Fruit fly (Drosophila melanogaster) whole organism, embryonic: ENCODE data around the gene nmo.

Experiments
- Awh ChIP-seq: fragments of 200-800 bp; sonication (Bioruptor generic); IDR thresholded peaks from 2 replicates; pipeline ENCODE4, ENCODE4 v1.3.6; 2022; ENCODE audit warnings: missing biosample characterization, missing genetic modification characterization
- CG10654 ChIP-seq: fragments of 200-800 bp; sonication (Bioruptor generic); optimal IDR thresholded peaks from 2 replicates; lab custom pipeline; 2016; ENCODE audit warnings: missing biosample characterization, missing genetic modification characterization
- CG11696 ChIP-seq: fragments of 200-800 bp; sonication (Bioruptor generic); IDR thresholded peaks from 2 replicates; pipeline ENCODE4 v1.3.6; 2022; ENCODE audit warnings: missing biosample characterization, missing genetic modification characterization
- CG1233 ChIP-seq: fragments of 200-800 bp; sonication (Bioruptor generic); optimal IDR thresholded peaks from 4 replicates; lab custom pipeline; 2018; ENCODE audit warnings: missing biosample characterization, mild to moderate bottlenecking, missing genetic modification characterization
- CG14014 ChIP-seq: fragments of 200-800 bp; sonication (Bioruptor generic); IDR thresholded peaks from 2 replicates; pipeline ENCODE4 v1.3.6; 2022; ENCODE audit warnings: missing biosample characterization, missing genetic modification characterization
- CG14965 ChIP-seq: fragments of 200-800 bp; sonication (Bioruptor generic); optimal IDR thresholded peaks from 2 replicates; lab custom pipeline; 2016; ENCODE audit warnings: missing biosample characterization, missing genetic modification characterization, borderline replicate concordance
- CG15073 ChIP-seq: fragments of 200-800 bp; sonication (Bioruptor generic); optimal IDR thresholded peaks from 2 replicates; lab custom pipeline; 2016; ENCODE audit warnings: missing biosample characterization, missing genetic modification characterization
- CG15601 ChIP-seq: fragments of 200-800 bp; sonication (Bioruptor generic); optimal IDR thresholded peaks from 3 replicates; lab custom pipeline; 2019; ENCODE audit warnings: missing biosample characterization, mild to moderate bottlenecking, missing genetic modification characterization, moderate library complexity
- CG1832 ChIP-seq: fragments of 200-800 bp; sonication (Bioruptor generic); optimal IDR thresholded peaks from 2 replicates; lab custom pipeline; 2017; ENCODE audit warnings: missing biosample characterization, mild to moderate bottlenecking, missing genetic modification characterization, inconsistent platforms
- CG2875 ChIP-seq: fragments of 200-800 bp; sonication (Bioruptor generic); optimal IDR thresholded peaks from 2 replicates; lab custom pipeline; 2017; ENCODE audit warnings: missing biosample characterization, mild to moderate bottlenecking, missing genetic modification characterization, missing genetic modification reagents
- CG2889 ChIP-seq: fragments of 200-800 bp; sonication (Bioruptor generic); IDR thresholded peaks from 3 replicates; pipeline ENCODE4 v1.3.6; 2022; ENCODE audit warnings: missing biosample characterization, missing genetic modification characterization
- CG30403 ChIP-seq: fragments of 200-800 bp; sonication (Bioruptor generic); optimal IDR thresholded peaks from 3 replicates; lab custom pipeline; 2016; ENCODE audit warnings: missing biosample characterization, missing genetic modification characterization
- CG3065 ChIP-seq: fragments of 200-800 bp; sonication (Bioruptor generic); optimal IDR thresholded peaks from 2 replicates; lab custom pipeline; 2016; ENCODE audit warnings: missing biosample characterization, missing genetic modification characterization
- CG34376 ChIP-seq: fragments of 200-800 bp; sonication (Bioruptor generic); optimal IDR thresholded peaks from 2 replicates; lab custom pipeline; 2018; ENCODE audit warnings: missing biosample characterization, mild to moderate bottlenecking, missing genetic modification characterization
- CG4707 ChIP-seq: fragments of 200-800 bp; sonication (Bioruptor generic); optimal IDR thresholded peaks from 2 replicates; lab custom pipeline; 2018; ENCODE audit warnings: missing biosample characterization, mild to moderate bottlenecking, missing genetic modification characterization, moderate library complexity
- CG5953 ChIP-seq: fragments of 200-800 bp; sonication (Bioruptor generic); IDR thresholded peaks from 2 replicates; pipeline ENCODE4 v1.3.6; 2022; ENCODE audit warnings: missing biosample characterization, missing genetic modification characterization
- CG7839 ChIP-seq: fragments of 200-800 bp; sonication (Bioruptor generic); optimal IDR thresholded peaks from 3 replicates; lab custom pipeline; 2018; ENCODE audit warnings: missing biosample characterization, mild to moderate bottlenecking, missing genetic modification characterization, moderate library complexity
- CG7928 ChIP-seq: fragments of 200-800 bp; sonication (Bioruptor generic); optimal IDR thresholded peaks from 2 replicates; lab custom pipeline; 2017; ENCODE audit warnings: missing biosample characterization, mild to moderate bottlenecking, missing genetic modification characterization
- CG8388 ChIP-seq: fragments of 200-800 bp; sonication (Bioruptor generic); optimal IDR thresholded peaks from 2 replicates; lab custom pipeline; 2019; ENCODE audit warnings: missing biosample characterization, mild to moderate bottlenecking, missing genetic modification characterization, moderate library complexity
- CTCF ChIP-seq: fragments of 200-800 bp; sonication (Bioruptor generic); optimal IDR thresholded peaks from 2 replicates; lab custom pipeline; 2017; ENCODE audit warnings: missing biosample characterization, mild to moderate bottlenecking, missing genetic modification characterization, moderate library complexity
- Deaf1 ChIP-seq: fragments of 200-800 bp; optimal IDR thresholded peaks from 3 replicates; lab custom pipeline; 2019; ENCODE audit warnings: missing biosample characterization, mild to moderate bottlenecking, missing genetic modification characterization, moderate library complexity
- Dp ChIP-seq: fragments of 200-800 bp; sonication (Bioruptor generic); optimal IDR thresholded peaks from 2 replicates; lab custom pipeline; 2018; ENCODE audit warnings: missing biosample characterization, mild to moderate bottlenecking, missing genetic modification characterization, moderate library complexity
- H2.0 ChIP-seq: fragments of 200-800 bp; sonication (Bioruptor generic); IDR thresholded peaks from 2 replicates; pipeline ENCODE4 v1.3.6; 2022; ENCODE audit warnings: missing biosample characterization, missing genetic modification characterization
- HLHmδ ChIP-seq: fragments of 200-800 bp; sonication (Bioruptor generic); optimal IDR thresholded peaks from 2 replicates; lab custom pipeline; 2018; ENCODE audit warnings: missing biosample characterization, mild to moderate bottlenecking, missing genetic modification characterization, moderate library complexity
- Hsf ChIP-seq: fragments of 200-800 bp; sonication (Bioruptor generic); optimal IDR thresholded peaks from 3 replicates; lab custom pipeline; 2016; ENCODE audit warnings: missing biosample characterization, missing genetic modification characterization
- Nf-YC ChIP-seq: fragments of 200-800 bp; optimal IDR thresholded peaks from 3 replicates; lab custom pipeline; 2019; ENCODE audit warnings: missing biosample characterization, mild to moderate bottlenecking, missing genetic modification characterization, moderate library complexity
- Sox102F ChIP-seq: fragments of 200-800 bp; sonication (Bioruptor generic); optimal IDR thresholded peaks from 2 replicates; lab custom pipeline; 2018; ENCODE audit warnings: missing biosample characterization, mild to moderate bottlenecking, missing genetic modification characterization, moderate library complexity
- Stat92E ChIP-seq, 3 experiments: fragments of >200 bp in 2 of 3; fragments of 200-800 bp in 1 of 3; sonication (Bioruptor generic) in 1 of 3; optimal IDR thresholded peaks; 2 replicates each; lab custom pipeline; 2017 to 2019; ENCODE audit warnings: missing biosample characterization in 3 of 3, missing genetic modification characterization in 3 of 3, mild to moderate bottlenecking in 1 of 3, moderate library complexity in 1 of 3
- al ChIP-seq: fragments of 200-800 bp; sonication (Bioruptor generic); IDR thresholded peaks from 2 replicates; pipeline ENCODE4 v1.3.6; 2022; ENCODE audit warnings: missing biosample characterization, missing genetic modification characterization
- az2 ChIP-seq: fragments of 200-800 bp; sonication (Bioruptor generic); optimal IDR thresholded peaks from 3 replicates; lab custom pipeline; 2016; ENCODE audit warnings: missing biosample characterization, missing genetic modification characterization
- bbx ChIP-seq: fragments of 200-800 bp; sonication (Bioruptor generic); IDR thresholded peaks from 2 replicates; pipeline ENCODE4 v1.3.6; 2022; ENCODE audit warnings: missing biosample characterization, missing genetic modification characterization; ENCODE audit not compliant: partially characterized antibody
- caup ChIP-seq: fragments of 200-800 bp; sonication (Bioruptor generic); optimal IDR thresholded peaks from 3 replicates; lab custom pipeline; 2017; ENCODE audit warnings: missing biosample characterization, mild to moderate bottlenecking, missing genetic modification characterization, moderate library complexity; ENCODE audit not compliant: severe bottlenecking
- chinmo ChIP-seq: fragments of 200-800 bp; sonication (Bioruptor generic); IDR thresholded peaks from 4 replicates; pipeline ENCODE4 v1.3.6; 2022; ENCODE audit warnings: missing biosample characterization, missing genetic modification characterization; ENCODE audit not compliant: partially characterized antibody
- disco-r ChIP-seq: fragments of 200-800 bp; sonication (Bioruptor generic); optimal IDR thresholded peaks from 2 replicates; lab custom pipeline; 2016; ENCODE audit warnings: missing biosample characterization, missing genetic modification characterization
- en ChIP-seq: fragments of 200-800 bp; sonication (Bioruptor generic); optimal IDR thresholded peaks from 2 replicates; lab custom pipeline; 2016; ENCODE audit warnings: missing biosample characterization, missing genetic modification characterization
- ftz-f1 ChIP-seq: fragments of 200-800 bp; sonication (Bioruptor generic); optimal IDR thresholded peaks from 2 replicates; lab custom pipeline; 2016; ENCODE audit warnings: missing biosample characterization, missing genetic modification characterization
- gcm ChIP-seq: fragments of 200-800 bp; sonication (Bioruptor generic); optimal IDR thresholded peaks from 2 replicates; lab custom pipeline; 2019; ENCODE audit warnings: missing biosample characterization, mild to moderate bottlenecking, missing genetic modification characterization, moderate library complexity
- gt ChIP-seq: fragments of 200-800 bp; sonication (Bioruptor generic); IDR thresholded peaks from 2 replicates; pipeline ENCODE4 v1.3.6; 2022; ENCODE audit warnings: missing biosample characterization, missing genetic modification characterization
- hbn ChIP-seq: fragments of 200-800 bp; sonication (Bioruptor generic); IDR thresholded peaks from 2 replicates; pipeline ENCODE4 v1.3.6; 2022; ENCODE audit warnings: missing biosample characterization, missing genetic modification characterization; ENCODE audit not compliant: partially characterized antibody
- klu ChIP-seq: fragments of 200-800 bp; sonication (Bioruptor generic); IDR thresholded peaks from 2 replicates; pipeline ENCODE4 v1.3.6; 2022; ENCODE audit warnings: missing biosample characterization, missing genetic modification characterization
- peb ChIP-seq: fragments of 200-800 bp; sonication (Bioruptor generic); IDR thresholded peaks from 2 replicates; pipeline ENCODE4 v1.3.6; 2022; ENCODE audit warnings: missing biosample characterization, missing genetic modification characterization
- pzg ChIP-seq: fragments of 200-800 bp; sonication (Bioruptor generic); optimal IDR thresholded peaks from 3 replicates; lab custom pipeline; 2018; ENCODE audit warnings: missing biosample characterization, mild to moderate bottlenecking, missing genetic modification characterization, moderate library complexity
- ro ChIP-seq: fragments of 200-800 bp; sonication (Bioruptor generic); IDR thresholded peaks from 2 replicates; pipeline ENCODE4 v1.3.6; 2022; ENCODE audit warnings: missing biosample characterization, missing genetic modification characterization
- seq ChIP-seq: fragments of 200-800 bp; sonication (Bioruptor generic); IDR thresholded peaks from 2 replicates; pipeline ENCODE4 v1.3.6; 2022; ENCODE audit warnings: missing biosample characterization, missing genetic modification characterization
- shn ChIP-seq: fragments of 200-800 bp; sonication (Bioruptor generic); optimal IDR thresholded peaks from 3 replicates; lab custom pipeline; 2016; ENCODE audit warnings: missing biosample characterization, missing genetic modification characterization
- sqz ChIP-seq: fragments of 200-800 bp; sonication (Bioruptor generic); optimal IDR thresholded peaks from 3 replicates; lab custom pipeline; 2018; ENCODE audit warnings: missing biosample characterization, mild to moderate bottlenecking, missing genetic modification characterization
- stwl ChIP-seq: fragments of 200-800 bp; sonication (Bioruptor generic); optimal IDR thresholded peaks from 3 replicates; lab custom pipeline; 2018; ENCODE audit warnings: missing biosample characterization, mild to moderate bottlenecking, missing genetic modification characterization, moderate library complexity
- tap ChIP-seq: fragments of 200-800 bp; optimal IDR thresholded peaks from 3 replicates; lab custom pipeline; 2019; ENCODE audit warnings: missing biosample characterization, mild to moderate bottlenecking, missing genetic modification characterization, moderate library complexity
- tll ChIP-seq, 2 experiments: fragments of 200-800 bp in 1 of 2; fragments of >200 bp in 1 of 2; sonication (Bioruptor generic) in 1 of 2; optimal IDR thresholded peaks; 2 replicates each; lab custom pipeline; 2017 to 2019; ENCODE audit warnings: missing biosample characterization in 2 of 2, missing genetic modification characterization in 2 of 2, mild to moderate bottlenecking in 1 of 2, moderate library complexity in 1 of 2
- trh ChIP-seq: fragments of 200-800 bp; sonication (Bioruptor generic); optimal IDR thresholded peaks from 2 replicates; lab custom pipeline; 2016; ENCODE audit warnings: missing biosample characterization, missing genetic modification characterization
- wek ChIP-seq: fragments of 200-800 bp; sonication (Bioruptor generic); optimal IDR thresholded peaks from 3 replicates; lab custom pipeline; 2018; ENCODE audit warnings: missing biosample characterization, mild to moderate bottlenecking, missing genetic modification characterization, moderate library complexity

The nmo gene

dm6 chr3L:8081822-8082221, 103.0 kb downstream of the nmo start (continued):
- TF ChIP-seq az2 (no peak), trh (GFP tag; lab: Kevin White, UChicago) (no peak), CG7839 (tag; lab: Kevin White, UChicago) (peak; percentile 31), CG10654 (no peak), al (GFP tag; lab: Robert Waterston, UW) (no peak), CG30403 (GFP tag; lab: Kevin White, UChicago) (peak; percentile 13), CG1832 (GFP tag; lab: Kevin White, UChicago) (no peak), hbn (GFP tag; lab: Robert Waterston, UW) (no peak), peb (no peak), Awh (GFP tag; lab: Robert Waterston, UW) (no peak), gt (GFP tag; lab: Robert Waterston, UW) (no peak), gcm (peak; percentile 31), ro (GFP tag; lab: Robert Waterston, UW) (no peak), CG34376 (peak; percentile 76), caup (GFP tag; lab: Kevin White, UChicago) (peak; percentile 79), Hsf (peak; percentile 26), HLHmδ (GFP tag; lab: Kevin White, UChicago) (no peak), CG2875 (GFP tag; lab: Kevin White, UChicago) (peak; percentile 21), tll (GFP tag; optimal IDR thresholded peaks at IDR 0.05; lab: Kevin White, UChicago) (no peak), klu (no peak), CG15601 (tag; lab: Kevin White, UChicago) (peak; percentile 10), CG7928 (GFP tag; lab: Kevin White, UChicago) (no peak), bbx (peak; percentile 47; the same call in 1 of the 2 replicates), CG3065 (GFP tag; lab: Kevin White, UChicago) (no peak), CG11696 (GFP tag; lab: Robert Waterston, UW) (peak; percentile 15; the same call in 1 of the 2 replicates), CG15073 (GFP tag; lab: Kevin White, UChicago) (no peak), Deaf1 (tag; lab: Kevin White, UChicago) (peak; percentile 52), wek (GFP tag; lab: Kevin White, UChicago) (peak; percentile 53), Sox102F (GFP tag; lab: Kevin White, UChicago) (no peak), ftz-f1 (no peak), CG4707 (GFP tag; lab: Kevin White, UChicago) (peak; percentile 44), tap (tag; lab: Kevin White, UChicago) (peak; percentile 29), CG1233 (GFP tag; lab: Kevin White, UChicago) (no peak), CG14014 (GFP tag; lab: Robert Waterston, UW) (peak; percentile 38; the same call in 1 of the 2 replicates), Stat92E (GFP tag; optimal IDR thresholded peaks at IDR 0.05; lab: Kevin White, UChicago) (peak in 1 of 3 experiments; percentile 62), CG8388 (GFP tag; lab: Kevin White, UChicago) (no peak), pzg (GFP tag; lab: Kevin White, UChicago) (peak; percentile 32), Nf-YC (tag; lab: Kevin White, UChicago) (peak; percentile 44), chinmo (peak; percentile 77; the same call in 2 of the 4 replicates), stwl (tag; lab: Kevin White, UChicago) (peak; percentile 74), shn (GFP tag; lab: Kevin White, UChicago) (peak; percentile 8), CTCF (GFP tag; lab: Kevin White, UChicago) (peak; percentile 35), CG2889 (GFP tag; lab: Robert Waterston, UW) (no peak), CG5953 (GFP tag; lab: Robert Waterston, UW) (no peak), disco-r (GFP tag; lab: Kevin White, UChicago) (no peak), sqz (peak; percentile 56), seq (GFP tag; lab: Robert Waterston, UW) (peak; percentile 36; the same call in 1 of the 2 replicates), CG14965 (GFP tag; lab: Kevin White, UChicago) (no peak), en (GFP tag; lab: Kevin White, UChicago) (no peak), Dp (peak; percentile 38), H2.0 (no peak)
